Fruit fly (Drosophila melanogaster) whole organism, pupa: ENCODE data around the gene Ndc80.

Experiments used
- CG10348 ChIP-seq: fragments of 200-800 bp; sonication (Bioruptor generic); IDR thresholded peaks from 2 replicates; pipeline ENCODE4 v1.3.6; 2022; ENCODE audit warnings: missing biosample characterization, missing genetic modification characterization
- CG12605 ChIP-seq: fragments of 200-800 bp; sonication (Bioruptor generic); IDR thresholded peaks from 2 replicates; pipeline ENCODE4 v1.3.6; 2022; ENCODE audit warnings: missing biosample characterization, missing genetic modification characterization
- CG13204 ChIP-seq: fragments of 200-800 bp; sonication (Bioruptor generic); optimal IDR thresholded peaks from 2 replicates; lab custom pipeline; 2018; ENCODE audit warnings: missing biosample characterization, mild to moderate bottlenecking, missing genetic modification characterization, moderate library complexity
- CG14655 ChIP-seq: fragments of 200-800 bp; sonication (Bioruptor generic); optimal IDR thresholded peaks from 3 replicates; lab custom pipeline; 2017; ENCODE audit warnings: mild to moderate bottlenecking, missing biosample characterization, missing genetic modification reagents, missing genetic modification characterization
- CG15710 ChIP-seq: fragments of 200-800 bp; sonication (Bioruptor generic); optimal IDR thresholded peaks from 2 replicates; lab custom pipeline; 2018; ENCODE audit warnings: missing biosample characterization, mild to moderate bottlenecking, missing genetic modification characterization, moderate library complexity
- CG17806 ChIP-seq: fragments of 200-800 bp; sonication (Bioruptor generic); optimal IDR thresholded peaks from 2 replicates; lab custom pipeline; 2018; ENCODE audit warnings: missing biosample characterization, mild to moderate bottlenecking, missing genetic modification characterization, moderate library complexity
- CG32121 ChIP-seq: fragments of 200-800 bp; sonication (Bioruptor generic); IDR thresholded peaks from 2 replicates; pipeline ENCODE4 v1.3.6; 2022; ENCODE audit warnings: missing biosample characterization, missing genetic modification characterization
- CG34367 ChIP-seq: fragments of 200-800 bp; sonication (Bioruptor generic); optimal IDR thresholded peaks from 2 replicates; lab custom pipeline; 2018; ENCODE audit warnings: missing biosample characterization, mild to moderate bottlenecking, missing genetic modification characterization
- CG4496 ChIP-seq: fragments of 200-800 bp; sonication (Bioruptor generic); IDR thresholded peaks from 3 replicates; pipeline ENCODE4 v1.3.6; 2022; ENCODE audit warnings: missing biosample characterization, missing genetic modification characterization
- CG8301 ChIP-seq: fragments of 200-800 bp; sonication (Bioruptor generic); optimal IDR thresholded peaks from 2 replicates; lab custom pipeline; 2018; ENCODE audit warnings: missing biosample characterization, mild to moderate bottlenecking, missing genetic modification characterization
- CG9948 ChIP-seq: fragments of 200-800 bp; sonication (Bioruptor generic); optimal IDR thresholded peaks from 2 replicates; lab custom pipeline; 2018; ENCODE audit warnings: missing biosample characterization, mild to moderate bottlenecking, missing genetic modification characterization, moderate library complexity
- D1 ChIP-seq: fragments of 200-800 bp; sonication (Bioruptor generic); optimal IDR thresholded peaks from 2 replicates; lab custom pipeline; 2018; ENCODE audit warnings: missing biosample characterization, mild to moderate bottlenecking, missing genetic modification characterization, moderate library complexity
- EcR ChIP-seq: fragments of 200-800 bp; sonication (Bioruptor generic); optimal IDR thresholded peaks from 3 replicates; lab custom pipeline; 2019; ENCODE audit warnings: missing biosample characterization, missing genetic modification characterization, mild to moderate bottlenecking, moderate library complexity, missing genetic modification reagents
- Ets98B ChIP-seq: fragments of 200-800 bp; sonication (Bioruptor generic); IDR thresholded peaks from 2 replicates; pipeline ENCODE4 v1.3.6; 2022; ENCODE audit warnings: missing biosample characterization, missing genetic modification characterization
- Pif1A ChIP-seq: fragments of 200-800 bp; sonication (Bioruptor generic); optimal IDR thresholded peaks from 3 replicates; lab custom pipeline; 2016; ENCODE audit warnings: missing biosample characterization, missing genetic modification characterization
- Pif1B ChIP-seq: fragments of 200-800 bp; sonication (Bioruptor generic); optimal IDR thresholded peaks from 3 replicates; lab custom pipeline; 2016; ENCODE audit warnings: missing biosample characterization, missing genetic modification characterization
- Snoo ChIP-seq: fragments of 200-800 bp; sonication (Bioruptor generic); optimal IDR thresholded peaks from 3 replicates; lab custom pipeline; 2017; ENCODE audit warnings: missing biosample characterization, mild to moderate bottlenecking, missing genetic modification characterization, inconsistent platforms
- fd96Ca ChIP-seq: fragments of 200-800 bp; sonication (Bioruptor generic); IDR thresholded peaks from 3 replicates; pipeline ENCODE4 v1.3.6; 2022; ENCODE audit warnings: missing biosample characterization, missing genetic modification characterization
- gl ChIP-seq: fragments of 200-800 bp; sonication (Bioruptor generic); optimal IDR thresholded peaks from 2 replicates; lab custom pipeline; 2018; ENCODE audit warnings: missing biosample characterization, mild to moderate bottlenecking, missing genetic modification characterization
- rn ChIP-seq: fragments of 200-800 bp; sonication (Bioruptor generic); IDR thresholded peaks from 2 replicates; pipeline ENCODE4 v1.3.6; 2022; ENCODE audit warnings: missing biosample characterization, missing genetic modification characterization

The Ndc80 gene

DNA sequence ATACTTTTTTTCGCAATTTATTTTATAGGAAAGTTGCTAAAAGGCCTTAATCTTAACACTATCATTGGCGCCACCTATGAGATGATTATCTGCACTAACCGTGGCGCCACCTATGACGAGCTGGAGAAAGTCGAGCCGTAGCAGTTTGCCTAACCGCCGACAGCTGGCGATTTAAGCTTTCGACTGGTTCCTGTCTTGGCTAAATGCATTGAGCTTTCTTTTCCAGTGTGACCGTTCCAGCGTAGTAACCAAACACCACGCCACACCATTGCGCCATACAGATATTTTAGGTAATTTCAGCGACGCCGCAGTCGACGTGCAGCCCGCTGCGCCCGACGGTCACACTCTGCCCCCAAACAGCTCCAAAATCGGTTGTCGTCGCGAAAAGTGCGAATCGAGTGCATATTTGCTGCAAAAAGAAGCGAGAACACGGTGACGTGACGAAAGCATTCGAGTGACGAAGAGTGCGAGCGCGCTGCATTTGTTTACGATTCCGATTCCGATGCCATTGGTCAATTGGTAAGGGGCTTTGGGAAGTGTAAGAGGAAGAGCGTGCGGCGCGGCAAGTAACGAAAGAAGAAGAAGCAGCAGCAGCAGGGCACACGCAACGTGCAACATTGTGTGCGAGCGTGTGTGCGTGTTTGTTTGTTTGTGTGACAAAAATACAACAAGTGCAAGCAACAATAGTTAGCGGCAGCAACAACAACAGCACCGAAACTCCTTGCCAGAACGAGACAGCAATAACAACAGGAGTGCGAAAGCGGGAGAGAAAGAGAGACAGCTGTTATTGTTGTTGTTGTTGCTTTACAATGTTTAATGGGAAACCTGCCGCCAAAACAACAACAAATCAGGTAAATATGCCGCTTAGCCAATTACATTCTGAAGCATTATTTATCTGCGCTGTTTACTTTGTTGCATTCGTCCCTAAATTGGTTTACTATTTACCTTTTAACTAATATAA lies 48.1 kb downstream of the Ndc80 start, which contains the start of the genes CG46311 and Tpst:
Gene CG46311, plus strand, starts transcription at position 341 of the 961 bp plus-strand sequence.
Gene Tpst, plus strand, starts transcription at position 341 of the 961 bp plus-strand sequence.
- peak; percentile 63; the same call in 1 of the 2 replicates for TF ChIP-seq CG12605 (GFP tag; lab: Robert Waterston, UW)
- no peak for TF ChIP-seq fd96Ca
- TF ChIP-seq EcR (GFP tag; lab: Kevin White, UChicago) = peak; percentile 22
- TF ChIP-seq Snoo (tag; lab: Kevin White, UChicago) = peak; percentile 15
- TF ChIP-seq CG10348 (GFP tag; lab: Robert Waterston, UW) = no peak
- peak; percentile 23 for TF ChIP-seq CG13204
- no peak for TF ChIP-seq rn
- TF ChIP-seq CG4496 (GFP tag; lab: Robert Waterston, UW) = peak; percentile 41; the same call in 2 of the 3 replicates
- no peak for TF ChIP-seq gl (tag; lab: Kevin White, UChicago)

- TF ChIP-seq gl (tag; lab: Kevin White, UChicago) (no peak), Pif1B (GFP tag; lab: Kevin White, UChicago) (no peak), CG9948 (tag; lab: Kevin White, UChicago) (no peak), rn (no peak), CG17806 (tag; lab: Kevin White, UChicago) (no peak), fd96Ca (no peak), CG14655 (no peak), CG32121 (GFP tag; lab: Robert Waterston, UW) (no peak)
- TF ChIP-seq, all 21 proteins: peak for 0
These were observed 48.8 kb downstream of the Ndc80 start for dm6 chrX:13563042-13563441.

- no peak for TF ChIP-seq EcR (GFP tag; lab: Kevin White, UChicago)
- TF ChIP-seq CG13204 = no peak
- no peak for TF ChIP-seq Pif1A (GFP tag; lab: Kevin White, UChicago)
- TF ChIP-seq CG8301 (tag; lab: Kevin White, UChicago) = no peak
- no peak for TF ChIP-seq CG12605 (GFP tag; lab: Robert Waterston, UW)
- no peak for TF ChIP-seq CG32121 (GFP tag; lab: Robert Waterston, UW)
- TF ChIP-seq gl (tag; lab: Kevin White, UChicago) = no peak
- TF ChIP-seq CG9948 (tag; lab: Kevin White, UChicago) = no peak
- no peak for TF ChIP-seq Ets98B
- no peak for TF ChIP-seq fd96Ca
- TF ChIP-seq CG17806 (tag; lab: Kevin White, UChicago) = no peak
- TF ChIP-seq D1 (tag; lab: Kevin White, UChicago) = no peak
- no peak for TF ChIP-seq CG14655
- TF ChIP-seq CG15710 (tag; lab: Kevin White, UChicago) = no peak
- TF ChIP-seq Snoo (tag; lab: Kevin White, UChicago) = no peak
- TF ChIP-seq CG4496 (GFP tag; lab: Robert Waterston, UW) = no peak
- no peak for TF ChIP-seq CG34367 (tag; lab: Kevin White, UChicago)
These were observed 50.5 kb downstream of the Ndc80 start, which contains the start of gene CG32633 for dm6 chrX:13561371-13561770. CG32633 (plus strand) TSS chrX:13561671.
